Worm (Caenorhabditis elegans): Measurements from ENCODE around the gene egg-2.

- TF ChIP-seq ceh-28 (tag; optimal IDR thresholded peaks at IDR 0.05) (no peak), mxl-3 (GFP tag; optimal IDR thresholded peaks at IDR 0.05) (no peak)
Measured at ce11 chrIII:7056241-7056640, 4.1 kb downstream of the egg-2 start, which contains the start of gene R01H2.2.

Data from whole organism, L4 larva.